Fruit fly (Drosophila melanogaster) whole organism, embryonic: ENCODE measurements around the gene ldbr.
A peak's percentile ranks its signal among the peaks of the same experiment; 100 is the strongest.

Experiments used
- B-H1 ChIP-seq: fragments of 200-800 bp; sonication (Bioruptor generic); IDR thresholded peaks from 3 replicates; pipeline ENCODE4 v1.3.6; 2022; ENCODE audit warnings: missing biosample characterization, missing genetic modification characterization
- C15 ChIP-seq: fragments of 200-800 bp; sonication (Bioruptor generic); IDR thresholded peaks from 3 replicates; pipeline ENCODE4 v1.3.6; 2022; ENCODE audit warnings: missing biosample characterization, missing genetic modification characterization
- CG11247 ChIP-seq: fragments of 200-800 bp; sonication (Bioruptor generic); IDR thresholded peaks from 2 replicates; pipeline ENCODE4 v1.3.6; 2022; ENCODE audit warnings: missing biosample characterization, missing genetic modification characterization
- CG11504 ChIP-seq: fragments of 200-800 bp; sonication (Bioruptor generic); optimal IDR thresholded peaks from 3 replicates; lab custom pipeline; 2019; ENCODE audit warnings: missing biosample characterization, mild to moderate bottlenecking, missing genetic modification characterization, moderate library complexity
- CG11696 ChIP-seq: fragments of 200-800 bp; sonication (Bioruptor generic); IDR thresholded peaks from 2 replicates; pipeline ENCODE4 v1.3.6; 2022; ENCODE audit warnings: missing biosample characterization, missing genetic modification characterization
- CG12744 ChIP-seq: fragments of 200-800 bp; sonication (Bioruptor generic); optimal IDR thresholded peaks from 2 replicates; lab custom pipeline; 2016; ENCODE audit warnings: missing biosample characterization, missing genetic modification characterization
- CG12769 ChIP-seq: fragments of 200-800 bp; sonication (Bioruptor generic); optimal IDR thresholded peaks from 2 replicates; lab custom pipeline; 2019; ENCODE audit warnings: missing biosample characterization, mild to moderate bottlenecking, missing genetic modification characterization, moderate library complexity
- CG13296 ChIP-seq: fragments of 200-800 bp; sonication (Bioruptor generic); optimal IDR thresholded peaks from 3 replicates; lab custom pipeline; 2018; ENCODE audit warnings: missing biosample characterization, mild to moderate bottlenecking, missing genetic modification characterization
- CG14050 ChIP-seq: fragments of 200-800 bp; sonication (Bioruptor generic); IDR thresholded peaks from 3 replicates; pipeline ENCODE4 v1.3.6; 2022; ENCODE audit warnings: missing biosample characterization, missing genetic modification characterization
- CG15479 ChIP-seq: fragments of 200-800 bp; sonication (Bioruptor generic); optimal IDR thresholded peaks from 3 replicates; lab custom pipeline; 2019; ENCODE audit warnings: missing biosample characterization, mild to moderate bottlenecking, missing genetic modification characterization, moderate library complexity
- CG17361 ChIP-seq: fragments of 200-800 bp; sonication (Bioruptor generic); IDR thresholded peaks from 3 replicates; pipeline ENCODE4 v1.3.6; 2022; ENCODE audit warnings: missing biosample characterization, missing genetic modification characterization
- CG18262 ChIP-seq: fragments of 200-800 bp; optimal IDR thresholded peaks from 3 replicates; lab custom pipeline; 2019; ENCODE audit warnings: missing biosample characterization, mild to moderate bottlenecking, missing genetic modification characterization, moderate library complexity
- CG18599 ChIP-seq: fragments of 200-800 bp; sonication (Bioruptor generic); optimal IDR thresholded peaks from 3 replicates; lab custom pipeline; 2017; ENCODE audit warnings: missing biosample characterization, missing genetic modification characterization, mild to moderate bottlenecking, moderate library complexity, missing genetic modification reagents
- CG31224 ChIP-seq: fragments of 200-800 bp; sonication (Bioruptor generic); IDR thresholded peaks from 2 replicates; pipeline ENCODE4 v1.3.6; 2022; ENCODE audit warnings: missing biosample characterization, missing genetic modification characterization
- CG3407 ChIP-seq: fragments of 200-800 bp; sonication (Bioruptor generic); optimal IDR thresholded peaks from 2 replicates; lab custom pipeline; 2018; ENCODE audit warnings: missing biosample characterization, mild to moderate bottlenecking, missing genetic modification characterization
- CG34422 ChIP-seq: fragments of 200-800 bp; sonication (Bioruptor generic); IDR thresholded peaks from 3 replicates; pipeline ENCODE4 v1.3.6; 2022; ENCODE audit warnings: missing biosample characterization, missing genetic modification characterization
- CG4617 ChIP-seq: fragments of 200-800 bp; sonication (Bioruptor generic); optimal IDR thresholded peaks from 3 replicates; lab custom pipeline; 2016; ENCODE audit warnings: missing biosample characterization, missing genetic modification characterization, borderline replicate concordance
- CG5180 ChIP-seq: fragments of 200-800 bp; sonication (Bioruptor generic); optimal IDR thresholded peaks from 3 replicates; lab custom pipeline; 2017; ENCODE audit warnings: missing biosample characterization, missing genetic modification characterization, mild to moderate bottlenecking, moderate library complexity, missing genetic modification reagents
- CG7745 ChIP-seq: fragments of 200-800 bp; sonication (Bioruptor generic); optimal IDR thresholded peaks from 2 replicates; lab custom pipeline; 2018; ENCODE audit warnings: missing biosample characterization, mild to moderate bottlenecking, missing genetic modification characterization, moderate library complexity
- CG7839 ChIP-seq: fragments of 200-800 bp; sonication (Bioruptor generic); optimal IDR thresholded peaks from 3 replicates; lab custom pipeline; 2018; ENCODE audit warnings: missing biosample characterization, mild to moderate bottlenecking, missing genetic modification characterization, moderate library complexity
- CG9437 ChIP-seq: fragments of 200-800 bp; sonication (Bioruptor generic); optimal IDR thresholded peaks from 2 replicates; lab custom pipeline; 2018; ENCODE audit warnings: missing biosample characterization, mild to moderate bottlenecking, missing genetic modification characterization
- CG9727 ChIP-seq: fragments of 200-800 bp; sonication (Bioruptor generic); optimal IDR thresholded peaks from 3 replicates; lab custom pipeline; 2017; ENCODE audit warnings: missing biosample characterization, mild to moderate bottlenecking, missing genetic modification characterization
- CHES-1-like ChIP-seq: fragments of 200-800 bp; sonication (Bioruptor generic); optimal IDR thresholded peaks from 2 replicates; lab custom pipeline; 2016; ENCODE audit warnings: missing biosample characterization, missing genetic modification characterization
- CTCF ChIP-seq: fragments of 200-800 bp; sonication (Bioruptor generic); optimal IDR thresholded peaks from 2 replicates; lab custom pipeline; 2017; ENCODE audit warnings: missing biosample characterization, mild to moderate bottlenecking, missing genetic modification characterization, moderate library complexity
- Deaf1 ChIP-seq: fragments of 200-800 bp; optimal IDR thresholded peaks from 3 replicates; lab custom pipeline; 2019; ENCODE audit warnings: missing biosample characterization, mild to moderate bottlenecking, missing genetic modification characterization, moderate library complexity
- H15 ChIP-seq: fragments of 200-800 bp; sonication (Bioruptor generic); IDR thresholded peaks from 3 replicates; pipeline ENCODE4 v1.3.6; 2022; ENCODE audit warnings: missing biosample characterization, missing genetic modification characterization
- H2.0 ChIP-seq: fragments of 200-800 bp; sonication (Bioruptor generic); IDR thresholded peaks from 2 replicates; pipeline ENCODE4 v1.3.6; 2022; ENCODE audit warnings: missing biosample characterization, missing genetic modification characterization
- Hand ChIP-seq: fragments of 200-800 bp; sonication (Bioruptor generic); optimal IDR thresholded peaks from 2 replicates; lab custom pipeline; 2017; ENCODE audit warnings: mild to moderate bottlenecking, missing biosample characterization, missing genetic modification reagents, missing genetic modification characterization
- Hey ChIP-seq: fragments of 200-800 bp; sonication (Bioruptor generic); optimal IDR thresholded peaks from 3 replicates; lab custom pipeline; 2018; ENCODE audit warnings: missing biosample characterization, mild to moderate bottlenecking, missing genetic modification characterization
- Hmr ChIP-seq: fragments of 200-800 bp; sonication (Bioruptor generic); optimal IDR thresholded peaks from 3 replicates; lab custom pipeline; 2017; ENCODE audit warnings: mild to moderate bottlenecking, missing biosample characterization, missing genetic modification reagents, missing genetic modification characterization
- Hsf ChIP-seq: fragments of 200-800 bp; sonication (Bioruptor generic); optimal IDR thresholded peaks from 3 replicates; lab custom pipeline; 2016; ENCODE audit warnings: missing biosample characterization, missing genetic modification characterization
- Mad ChIP-seq: fragments of 200-800 bp; sonication (Bioruptor generic); optimal IDR thresholded peaks from 2 replicates; lab custom pipeline; 2016; ENCODE audit warnings: missing biosample characterization, missing genetic modification characterization
- Oaz ChIP-seq: fragments of 200-800 bp; sonication (Bioruptor generic); IDR thresholded peaks from 2 replicates; pipeline ENCODE4 v1.3.6; 2022; ENCODE audit warnings: missing biosample characterization, missing genetic modification characterization
- Xrp1 ChIP-seq: fragments of 200-800 bp; sonication (Bioruptor generic); IDR thresholded peaks from 2 replicates; pipeline ENCODE4 v1.3.6; 2022; ENCODE audit warnings: missing biosample characterization, missing genetic modification characterization
- bab2 ChIP-seq: fragments of 200-800 bp; sonication (Bioruptor generic); optimal IDR thresholded peaks from 2 replicates; lab custom pipeline; 2016; ENCODE audit warnings: missing biosample characterization, missing genetic modification characterization
- crol ChIP-seq: fragments of 200-800 bp; sonication (Bioruptor generic); IDR thresholded peaks from 2 replicates; pipeline ENCODE4 v1.3.6; 2022; ENCODE audit warnings: missing biosample characterization, missing genetic modification characterization
- cwo ChIP-seq: fragments of 200-800 bp; sonication (Bioruptor generic); optimal IDR thresholded peaks from 3 replicates; lab custom pipeline; 2017; ENCODE audit warnings: missing biosample characterization, missing genetic modification characterization, mild to moderate bottlenecking, moderate library complexity, missing genetic modification reagents
- dimm ChIP-seq: fragments of 200-800 bp; sonication (Bioruptor generic); IDR thresholded peaks from 2 replicates; pipeline ENCODE4 v1.3.6; 2022; ENCODE audit warnings: missing biosample characterization, missing genetic modification characterization
- gcm ChIP-seq: fragments of 200-800 bp; sonication (Bioruptor generic); optimal IDR thresholded peaks from 2 replicates; lab custom pipeline; 2019; ENCODE audit warnings: missing biosample characterization, mild to moderate bottlenecking, missing genetic modification characterization, moderate library complexity
- hbn ChIP-seq: fragments of 200-800 bp; sonication (Bioruptor generic); IDR thresholded peaks from 2 replicates; pipeline ENCODE4 v1.3.6; 2022; ENCODE audit warnings: missing biosample characterization, missing genetic modification characterization; ENCODE audit not compliant: partially characterized antibody
- hkb ChIP-seq, 2 experiments: fragments of 200-800 bp in 1 of 2; fragments of >200 bp in 1 of 2; sonication (Bioruptor generic) in 1 of 2; IDR thresholded peaks in 1 of 2; optimal IDR thresholded peaks in 1 of 2; 2 replicates each; pipeline versions ENCODE4 v1.3.6 to Lab custom; 2017 to 2022; ENCODE audit warnings: missing biosample characterization in 1 of 2, missing genetic modification characterization in 1 of 2
- lmd ChIP-seq: fragments of 200-800 bp; sonication (Bioruptor generic); IDR thresholded peaks from 2 replicates; pipeline ENCODE4 v1.3.6; 2022; ENCODE audit warnings: missing biosample characterization, missing genetic modification characterization
- odd ChIP-seq: fragments of 200-800 bp; sonication (Bioruptor generic); optimal IDR thresholded peaks from 2 replicates; lab custom pipeline; 2017; ENCODE audit warnings: missing biosample characterization, mild to moderate bottlenecking, missing genetic modification characterization
- org-1 ChIP-seq: fragments of 200-800 bp; sonication (Bioruptor generic); optimal IDR thresholded peaks from 2 replicates; lab custom pipeline; 2017; ENCODE audit warnings: missing biosample characterization, missing genetic modification characterization
- pnt ChIP-seq: fragments of 200-800 bp; sonication (Bioruptor generic); optimal IDR thresholded peaks from 3 replicates; lab custom pipeline; 2016; ENCODE audit warnings: missing biosample characterization, missing genetic modification characterization
- pum ChIP-seq: fragments of 200-800 bp; sonication (Bioruptor generic); optimal IDR thresholded peaks from 2 replicates; lab custom pipeline; 2016; ENCODE audit warnings: missing biosample characterization, missing genetic modification characterization
- sens ChIP-seq: fragments of 200-800 bp; sonication (Bioruptor generic); peaks from one replicate; lab custom pipeline; 2016; ENCODE audit warnings: missing biosample characterization, missing genetic modification characterization
- tap ChIP-seq: fragments of 200-800 bp; optimal IDR thresholded peaks from 3 replicates; lab custom pipeline; 2019; ENCODE audit warnings: missing biosample characterization, mild to moderate bottlenecking, missing genetic modification characterization, moderate library complexity
- ttk ChIP-seq: fragments of 200-800 bp; sonication (Bioruptor generic); IDR thresholded peaks from 2 replicates; pipeline ENCODE4 v2.1.2; 2022; ENCODE audit warnings: missing biosample characterization, missing genetic modification characterization
- vnd ChIP-seq: fragments of 200-800 bp; sonication (Bioruptor generic); IDR thresholded peaks from 3 replicates; pipeline ENCODE4 v1.3.6; 2022; ENCODE audit warnings: missing biosample characterization, missing genetic modification characterization; ENCODE audit not compliant: partially characterized antibody
- zen ChIP-seq: fragments of 200-800 bp; sonication (Bioruptor generic); optimal IDR thresholded peaks from 3 replicates; lab custom pipeline; 2018; ENCODE audit warnings: missing biosample characterization, mild to moderate bottlenecking, missing genetic modification characterization, moderate library complexity
- zf30C ChIP-seq: fragments of 200-800 bp; sonication (Bioruptor generic); optimal IDR thresholded peaks from 3 replicates; lab custom pipeline; 2018; ENCODE audit warnings: missing biosample characterization, mild to moderate bottlenecking, missing genetic modification characterization

Gene ldbr

dm6 chr3L:8073872-8074271 lies 47.8 kb upstream of the ldbr start (continued):
- TF ChIP-seq CG7745 (tag; lab: Kevin White, UChicago) (no peak), CG5180 (GFP tag; lab: Kevin White, UChicago) (no peak), Deaf1 (tag; lab: Kevin White, UChicago) (no peak), tap (tag; lab: Kevin White, UChicago) (no peak), gcm (GFP tag; lab: Kevin White, UChicago) (no peak), C15 (GFP tag; lab: Robert Waterston, UW) (no peak), CG13296 (GFP tag; lab: Kevin White, UChicago) (no peak), CG11247 (GFP tag; lab: Robert Waterston, UW) (peak; percentile 38; the same call in 1 of the 2 replicates), CG7839 (tag; lab: Kevin White, UChicago) (no peak), CG17361 (GFP tag; lab: Robert Waterston, UW) (no peak), ttk (GFP tag; lab: Robert Waterston, UW) (no peak), CG12744 (GFP tag; lab: Kevin White, UChicago) (no peak), bab2 (GFP tag; lab: Kevin White, UChicago) (no peak), Xrp1 (GFP tag; lab: Robert Waterston, UW) (0 out of 2 replicates have a peak, but pooled peaks have one; percentile 12), CG4617 (GFP tag; lab: Kevin White, UChicago) (no peak), org-1 (GFP tag; lab: Kevin White, UChicago) (no peak), CG9727 (GFP tag; lab: Kevin White, UChicago) (no peak), Mad (GFP tag; lab: Kevin White, UChicago) (no peak), H2.0 (no peak), CG18262 (no peak), CG11696 (no peak), crol (GFP tag; lab: Robert Waterston, UW) (peak; percentile 70), CG34422 (GFP tag; lab: Robert Waterston, UW) (no peak), Hmr (GFP tag; lab: Kevin White, UChicago) (no peak), sens (GFP tag; lab: Kevin White, UChicago) (no peak), CG3407 (GFP tag; lab: Kevin White, UChicago) (no peak), Hand (no peak), Oaz (GFP tag; lab: Robert Waterston, UW) (no peak), hbn (GFP tag; lab: Robert Waterston, UW) (no peak), odd (no peak), zf30C (no peak), CG31224 (GFP tag; lab: Robert Waterston, UW) (no peak), lmd (GFP tag; lab: Robert Waterston, UW) (no peak), Hsf (no peak), zen (tag; lab: Kevin White, UChicago) (no peak), CHES-1-like (no peak), B-H1 (GFP tag; lab: Robert Waterston, UW) (no peak), CG11504 (no peak), CG9437 (GFP tag; lab: Kevin White, UChicago) (no peak), cwo (peak; percentile 3), Hey (tag; lab: Kevin White, UChicago) (no peak), H15 (GFP tag; lab: Robert Waterston, UW) (no peak), CTCF (GFP tag; lab: Kevin White, UChicago) (no peak), CG18599 (GFP tag; lab: Kevin White, UChicago) (no peak), hkb (optimal IDR thresholded peaks at IDR 0.05; lab: Kevin White, UChicago) (no peak), hkb (GFP tag; IDR thresholded peaks at IDR 0.05; lab: Robert Waterston, UW) (0 out of 2 replicates have a peak, but pooled peaks have one; percentile 19), dimm (no peak), vnd (GFP tag; lab: Robert Waterston, UW) (no peak), CG12769 (tag; lab: Kevin White, UChicago) (peak; percentile 36), CG15479 (no peak), pum (GFP tag; lab: Kevin White, UChicago) (no peak), pnt (GFP tag; lab: Kevin White, UChicago) (no peak), CG14050 (GFP tag; lab: Robert Waterston, UW) (no peak)
